Fruit fly (Drosophila melanogaster): ENCODE data around the gene CG7044.

CG7044 gene

dm6 chr3R:21111964-21112740, 10.6 kb upstream of the CG7044 start (continued):
- TF ChIP-seq Usf (GFP tag; optimal IDR thresholded peaks at IDR 0.05) = no peak
- TF ChIP-seq CG5953 (GFP tag; IDR thresholded peaks at IDR 0.05) = no peak
- no peak for TF ChIP-seq CG9727 (GFP tag; optimal IDR thresholded peaks at IDR 0.05)
- no peak for TF ChIP-seq CG10959 (GFP tag; IDR thresholded peaks at IDR 0.05)
- TF ChIP-seq tin (GFP tag; optimal IDR thresholded peaks at IDR 0.05) = peak; percentile 22
- TF ChIP-seq CG7372 (GFP tag; IDR thresholded peaks at IDR 0.05) = no peak
- no peak for TF ChIP-seq B-H2 (GFP tag; optimal IDR thresholded peaks at IDR 0.05)
- TF ChIP-seq zf30C (GFP tag; optimal IDR thresholded peaks at IDR 0.05) = no peak
- TF ChIP-seq ap (GFP tag; IDR thresholded peaks at IDR 0.05) = 0 out of 2 replicates have a peak, but pooled peaks have one; percentile 22
- no peak for TF ChIP-seq disco-r (GFP tag; optimal IDR thresholded peaks at IDR 0.05)
- TF ChIP-seq CG10366 (GFP tag; IDR thresholded peaks at IDR 0.05) = peak; percentile 15; the same call in 1 of the 2 replicates
- no peak for TF ChIP-seq CG3065 (GFP tag; optimal IDR thresholded peaks at IDR 0.05)
- no peak for TF ChIP-seq wek (GFP tag; optimal IDR thresholded peaks at IDR 0.05)
- no peak for TF ChIP-seq CG13296 (GFP tag; optimal IDR thresholded peaks at IDR 0.05)
- TF ChIP-seq Vsx1 (GFP tag; optimal IDR thresholded peaks at IDR 0.05) = no peak
- no peak for TF ChIP-seq HmgZ (tag; optimal IDR thresholded peaks at IDR 0.05)
- TF ChIP-seq bowl (GFP tag; IDR thresholded peaks at IDR 0.05) = peak; percentile 51; the same call in 1 of the 2 replicates
- no peak for TF ChIP-seq Hr3 (GFP tag; optimal IDR thresholded peaks at IDR 0.05)
- peak; percentile 52 for TF ChIP-seq CG34376 (GFP tag; optimal IDR thresholded peaks at IDR 0.05)
- peak; percentile 9 for TF ChIP-seq Chrac-16 (GFP tag; optimal IDR thresholded peaks at IDR 0.05)
- TF ChIP-seq run (tag; optimal IDR thresholded peaks at IDR 0.05) = peak; percentile 39
- no peak for TF ChIP-seq wor (GFP tag; IDR thresholded peaks at IDR 0.05)
- peak; percentile 23 for TF ChIP-seq Dek (tag; optimal IDR thresholded peaks at IDR 0.05)
- no peak for TF ChIP-seq CG7271 (tag; optimal IDR thresholded peaks at IDR 0.05)
- no peak for TF ChIP-seq crc (GFP tag; optimal IDR thresholded peaks at IDR 0.05)
- peak; percentile 50 for TF ChIP-seq CG8290 (GFP tag; optimal IDR thresholded peaks at IDR 0.05)
- TF ChIP-seq CG8290 (tag; optimal IDR thresholded peaks at IDR 0.05) = no peak
- no peak for TF ChIP-seq croc (GFP tag; conservative IDR thresholded peaks at IDR 0.05)
- no peak for TF ChIP-seq gro (GFP tag; optimal IDR thresholded peaks at IDR 0.05)
- peak; percentile 31 to 41 for TF ChIP-seq Eip74EF (GFP tag; optimal IDR thresholded peaks at IDR 0.05)
- TF ChIP-seq peb (GFP tag; IDR thresholded peaks at IDR 0.05) = no peak
- no peak; the same call in 1 of the 2 replicates for TF ChIP-seq Awh (GFP tag; IDR thresholded peaks at IDR 0.05)
- peak; percentile 38 for TF ChIP-seq Asciz (GFP tag; optimal IDR thresholded peaks at IDR 0.05)
- peak; percentile 31 for TF ChIP-seq nmo (GFP tag; optimal IDR thresholded peaks at IDR 0.05)
- TF ChIP-seq Gug (GFP tag; IDR thresholded peaks at IDR 0.05) = no peak
- TF ChIP-seq slbo (GFP tag; IDR thresholded peaks at IDR 0.05) = 0 out of 2 replicates have a peak, but pooled peaks have one; percentile 18
- TF ChIP-seq insv (GFP tag; optimal IDR thresholded peaks at IDR 0.05) = no peak
- peak; percentile 27 for TF ChIP-seq CoRest (tag; optimal IDR thresholded peaks at IDR 0.05)
- TF ChIP-seq Sox100B (GFP tag; optimal IDR thresholded peaks at IDR 0.05) = peak; percentile 25
- no peak for TF ChIP-seq ab (GFP tag; optimal IDR thresholded peaks at IDR 0.05)
- TF ChIP-seq her (GFP tag; optimal IDR thresholded peaks at IDR 0.05) = no peak
- no peak for TF ChIP-seq bigmax (GFP tag; optimal IDR thresholded peaks at IDR 0.05)
- no peak for TF ChIP-seq ash1 (GFP tag; optimal IDR thresholded peaks at IDR 0.05)
- no peak for TF ChIP-seq Doc2 (GFP tag; IDR thresholded peaks at IDR 0.05)
- TF ChIP-seq sr (GFP tag; IDR thresholded peaks at IDR 0.05) = no peak
- no peak for TF ChIP-seq cas (GFP tag; IDR thresholded peaks at IDR 0.05)
- no peak for TF ChIP-seq CG17361 (GFP tag; IDR thresholded peaks at IDR 0.05)
- no peak for TF ChIP-seq CG6689 (GFP tag; IDR thresholded peaks at IDR 0.05)
- no peak for TF ChIP-seq CG7745 (tag; optimal IDR thresholded peaks at IDR 0.05)
- TF ChIP-seq CG2120 (GFP tag; optimal IDR thresholded peaks at IDR 0.05) = peak; percentile 27
- TF ChIP-seq sob (GFP tag; IDR thresholded peaks at IDR 0.05) = no peak
